Fruit fly (Drosophila melanogaster) whole organism, embryonic: ENCODE results near the gene crq.

ENCODE experiments used
- CG10209 ChIP-seq: fragments of 200-800 bp; sonication (Bioruptor generic); optimal IDR thresholded peaks from 3 replicates; lab custom pipeline; 2017; ENCODE audit warnings: missing biosample characterization, mild to moderate bottlenecking, missing genetic modification characterization, missing genetic modification reagents
- CG10321 ChIP-seq: fragments of 200-800 bp; sonication (Bioruptor generic); IDR thresholded peaks from 2 replicates; pipeline ENCODE4 v1.3.6; 2022; ENCODE audit warnings: missing biosample characterization, missing genetic modification characterization
- CG11085 ChIP-seq: fragments of 200-800 bp; sonication (Bioruptor generic); IDR thresholded peaks from 2 replicates; pipeline ENCODE4 v1.3.6; 2022; ENCODE audit warnings: missing biosample characterization, missing genetic modification characterization
- CG11504 ChIP-seq: fragments of 200-800 bp; sonication (Bioruptor generic); optimal IDR thresholded peaks from 3 replicates; lab custom pipeline; 2019; ENCODE audit warnings: missing biosample characterization, mild to moderate bottlenecking, missing genetic modification characterization, moderate library complexity
- CG12744 ChIP-seq: fragments of 200-800 bp; sonication (Bioruptor generic); optimal IDR thresholded peaks from 2 replicates; lab custom pipeline; 2016; ENCODE audit warnings: missing biosample characterization, missing genetic modification characterization
- CG14710 ChIP-seq: fragments of 200-800 bp; sonication (Bioruptor generic); optimal IDR thresholded peaks from 3 replicates; lab custom pipeline; 2019; ENCODE audit warnings: missing biosample characterization, mild to moderate bottlenecking, missing genetic modification characterization, moderate library complexity
- CG17802 ChIP-seq: fragments of 200-800 bp; sonication (Bioruptor generic); optimal IDR thresholded peaks from 2 replicates; lab custom pipeline; 2018; ENCODE audit warnings: missing biosample characterization, mild to moderate bottlenecking, missing genetic modification characterization, moderate library complexity
- CG2116 ChIP-seq: fragments of 200-800 bp; sonication (Bioruptor generic); optimal IDR thresholded peaks from 3 replicates; lab custom pipeline; 2018; ENCODE audit warnings: missing biosample characterization, mild to moderate bottlenecking, missing genetic modification characterization
- CG30020 ChIP-seq: fragments of 200-800 bp; optimal IDR thresholded peaks from 2 replicates; lab custom pipeline; 2019; ENCODE audit warnings: missing biosample characterization, mild to moderate bottlenecking, missing genetic modification characterization, moderate library complexity
- CG30403 ChIP-seq: fragments of 200-800 bp; sonication (Bioruptor generic); optimal IDR thresholded peaks from 3 replicates; lab custom pipeline; 2016; ENCODE audit warnings: missing biosample characterization, missing genetic modification characterization
- CG30431 ChIP-seq: fragments of 200-800 bp; sonication (Bioruptor generic); optimal IDR thresholded peaks from 2 replicates; lab custom pipeline; 2017; ENCODE audit warnings: missing biosample characterization, missing genetic modification characterization
- CG32767 ChIP-seq: fragments of 200-800 bp; sonication (Bioruptor generic); IDR thresholded peaks from 2 replicates; pipeline ENCODE4 v1.3.6; 2022; ENCODE audit warnings: missing biosample characterization, missing genetic modification characterization
- CG3838 ChIP-seq: fragments of 200-800 bp; sonication (Bioruptor generic); optimal IDR thresholded peaks from 3 replicates; lab custom pipeline; 2016; ENCODE audit warnings: missing biosample characterization, missing genetic modification characterization
- CG3995 ChIP-seq: fragments of 200-800 bp; sonication (Bioruptor generic); optimal IDR thresholded peaks from 3 replicates; lab custom pipeline; 2016; ENCODE audit warnings: missing biosample characterization, missing genetic modification characterization
- CG42726 ChIP-seq: fragments of 200-800 bp; sonication (Bioruptor generic); IDR thresholded peaks from 2 replicates; pipeline ENCODE4 v1.3.6; 2022; ENCODE audit warnings: missing biosample characterization, missing genetic modification characterization; ENCODE audit not compliant: partially characterized antibody
- CG5245 ChIP-seq: fragments of 200-800 bp; sonication (Bioruptor generic); optimal IDR thresholded peaks from 3 replicates; lab custom pipeline; 2016; ENCODE audit warnings: missing biosample characterization, missing genetic modification characterization
- CG7271 ChIP-seq: fragments of 200-800 bp; sonication (Bioruptor generic); optimal IDR thresholded peaks from 2 replicates; lab custom pipeline; 2018; ENCODE audit warnings: missing biosample characterization, mild to moderate bottlenecking, missing genetic modification characterization, moderate library complexity
- CG7357 ChIP-seq: fragments of 200-800 bp; sonication (Bioruptor generic); IDR thresholded peaks from 3 replicates; pipeline ENCODE4 v1.3.6; 2022; ENCODE audit warnings: missing biosample characterization, missing genetic modification characterization
- CG7963 ChIP-seq: fragments of 200-800 bp; sonication (Bioruptor generic); IDR thresholded peaks from 3 replicates; pipeline ENCODE4 v1.3.6; 2022; ENCODE audit warnings: missing biosample characterization, missing genetic modification characterization; ENCODE audit not compliant: partially characterized antibody
- CoRest ChIP-seq: fragments of 200-800 bp; sonication (Bioruptor generic); optimal IDR thresholded peaks from 3 replicates; lab custom pipeline; 2018; ENCODE audit warnings: missing biosample characterization, mild to moderate bottlenecking, missing genetic modification characterization, moderate library complexity
- Dek ChIP-seq: fragments of 200-800 bp; sonication (Bioruptor generic); optimal IDR thresholded peaks from 3 replicates; lab custom pipeline; 2019; ENCODE audit warnings: missing biosample characterization, mild to moderate bottlenecking, missing genetic modification characterization, moderate library complexity
- Fer2 ChIP-seq: fragments of 200-800 bp; sonication (Bioruptor generic); optimal IDR thresholded peaks from 2 replicates; lab custom pipeline; 2018; ENCODE audit warnings: missing biosample characterization, mild to moderate bottlenecking, missing genetic modification characterization, moderate library complexity
- H15 ChIP-seq: fragments of 200-800 bp; sonication (Bioruptor generic); IDR thresholded peaks from 3 replicates; pipeline ENCODE4 v1.3.6; 2022; ENCODE audit warnings: missing biosample characterization, missing genetic modification characterization
- Hmr ChIP-seq: fragments of 200-800 bp; sonication (Bioruptor generic); optimal IDR thresholded peaks from 3 replicates; lab custom pipeline; 2017; ENCODE audit warnings: mild to moderate bottlenecking, missing biosample characterization, missing genetic modification reagents, missing genetic modification characterization
- Kr ChIP-seq: fragments of 200-800 bp; sonication (Bioruptor generic); optimal IDR thresholded peaks from 2 replicates; lab custom pipeline; 2017; ENCODE audit warnings: missing biosample characterization, mild to moderate bottlenecking, missing genetic modification characterization
- Lim3 ChIP-seq: fragments of 200-800 bp; sonication (Bioruptor generic); IDR thresholded peaks from 2 replicates; pipeline ENCODE4 v1.3.6; 2022; ENCODE audit warnings: missing biosample characterization, missing genetic modification characterization
- Scr ChIP-seq: fragments of 200-800 bp; sonication (Bioruptor generic); IDR thresholded peaks from 2 replicates; pipeline ENCODE4 v1.3.6; 2022; ENCODE audit warnings: missing biosample characterization, missing genetic modification characterization; ENCODE audit not compliant: partially characterized antibody
- Spps ChIP-seq: fragments of 200-800 bp; sonication (Bioruptor generic); optimal IDR thresholded peaks from 2 replicates; lab custom pipeline; 2018; ENCODE audit warnings: missing biosample characterization, mild to moderate bottlenecking, missing genetic modification characterization
- Xbp1 ChIP-seq: fragments of 200-800 bp; sonication (Bioruptor generic); optimal IDR thresholded peaks from 3 replicates; lab custom pipeline; 2016; ENCODE audit warnings: missing biosample characterization, mild to moderate bottlenecking, missing genetic modification characterization
- ac ChIP-seq: fragments of 200-800 bp; sonication (Bioruptor generic); optimal IDR thresholded peaks from 3 replicates; lab custom pipeline; 2017; ENCODE audit warnings: missing biosample characterization, mild to moderate bottlenecking, missing genetic modification characterization
- bsh ChIP-seq, 2 experiments: fragments of 200-800 bp; sonication (Bioruptor generic); optimal IDR thresholded peaks; 2 replicates each; lab custom pipeline; 2017 to 2018; ENCODE audit warnings: mild to moderate bottlenecking in 2 of 2, missing biosample characterization in 2 of 2, missing genetic modification characterization in 2 of 2, moderate library complexity in 1 of 2
- cwo ChIP-seq: fragments of 200-800 bp; sonication (Bioruptor generic); optimal IDR thresholded peaks from 3 replicates; lab custom pipeline; 2017; ENCODE audit warnings: missing biosample characterization, missing genetic modification characterization, mild to moderate bottlenecking, moderate library complexity, missing genetic modification reagents
- ewg ChIP-seq: fragments of 200-800 bp; sonication (Bioruptor generic); optimal IDR thresholded peaks from 3 replicates; lab custom pipeline; 2017; ENCODE audit warnings: mild to moderate bottlenecking, missing biosample characterization, missing genetic modification reagents, missing genetic modification characterization
- fd96Cb ChIP-seq: fragments of 200-800 bp; sonication (Bioruptor generic); optimal IDR thresholded peaks from 2 replicates; lab custom pipeline; 2018; ENCODE audit warnings: missing biosample characterization, mild to moderate bottlenecking, missing genetic modification characterization, moderate library complexity
- fru ChIP-seq: fragments of >200 bp; optimal IDR thresholded peaks from 2 replicates; lab custom pipeline; 2017
- gt ChIP-seq: fragments of 200-800 bp; sonication (Bioruptor generic); IDR thresholded peaks from 2 replicates; pipeline ENCODE4 v1.3.6; 2022; ENCODE audit warnings: missing biosample characterization, missing genetic modification characterization
- hb ChIP-seq: fragments of 200-800 bp; sonication (Bioruptor generic); IDR thresholded peaks from 3 replicates; pipeline ENCODE4 v1.3.6; 2022; ENCODE audit warnings: missing biosample characterization, missing genetic modification characterization; ENCODE audit not compliant: partially characterized antibody
- luna ChIP-seq: fragments of 200-800 bp; sonication (Bioruptor generic); optimal IDR thresholded peaks from 2 replicates; lab custom pipeline; 2016; ENCODE audit warnings: missing biosample characterization, missing genetic modification characterization
- nom ChIP-seq: fragments of 200-800 bp; sonication (Bioruptor generic); optimal IDR thresholded peaks from 2 replicates; lab custom pipeline; 2017; ENCODE audit warnings: missing biosample characterization, missing genetic modification characterization, mild to moderate bottlenecking, moderate library complexity, missing genetic modification reagents
- pho ChIP-seq: fragments of 200-800 bp; sonication (Bioruptor generic); optimal IDR thresholded peaks from 2 replicates; lab custom pipeline; 2016; ENCODE audit warnings: missing biosample characterization, missing genetic modification characterization
- rib ChIP-seq: fragments of 200-800 bp; sonication (Bioruptor generic); IDR thresholded peaks from 2 replicates; pipeline ENCODE4 v1.3.6; 2022; ENCODE audit warnings: missing biosample characterization, missing genetic modification characterization
- sc ChIP-seq, 3 experiments: fragments of >200 bp in 2 of 3; fragments of 200-800 bp in 1 of 3; sonication (Bioruptor generic) in 1 of 3; optimal IDR thresholded peaks; 2 replicates in 2 of 3; 3 replicates in 1 of 3; lab custom pipeline; 2017; ENCODE audit warnings: mild to moderate bottlenecking in 1 of 3, missing biosample characterization in 1 of 3, missing genetic modification characterization in 1 of 3, missing genetic modification reagents in 1 of 3
- slp2 ChIP-seq: fragments of 200-800 bp; sonication (Bioruptor generic); optimal IDR thresholded peaks from 2 replicates; lab custom pipeline; 2016; ENCODE audit warnings: missing biosample characterization, missing genetic modification characterization
- sna ChIP-seq: fragments of 200-800 bp; sonication (Bioruptor generic); IDR thresholded peaks from 2 replicates; pipeline ENCODE4 v1.3.6; 2022; ENCODE audit warnings: missing biosample characterization, missing genetic modification characterization; ENCODE audit not compliant: partially characterized antibody
- so ChIP-seq: fragments of 200-800 bp; sonication (Bioruptor generic); IDR thresholded peaks from 3 replicates; pipeline ENCODE4 v1.3.6; 2022; ENCODE audit warnings: missing biosample characterization, missing genetic modification characterization
- trh ChIP-seq: fragments of 200-800 bp; sonication (Bioruptor generic); optimal IDR thresholded peaks from 2 replicates; lab custom pipeline; 2016; ENCODE audit warnings: missing biosample characterization, missing genetic modification characterization
- ttk ChIP-seq: fragments of 200-800 bp; sonication (Bioruptor generic); IDR thresholded peaks from 2 replicates; pipeline ENCODE4 v2.1.2; 2022; ENCODE audit warnings: missing biosample characterization, missing genetic modification characterization
- unc-4 ChIP-seq: fragments of 200-800 bp; sonication (Bioruptor generic); IDR thresholded peaks from 2 replicates; pipeline ENCODE4 v1.3.6; 2022; ENCODE audit warnings: missing biosample characterization, missing genetic modification characterization; ENCODE audit not compliant: partially characterized antibody
- unpg ChIP-seq: fragments of 200-800 bp; sonication (Bioruptor generic); optimal IDR thresholded peaks from 3 replicates; lab custom pipeline; 2018; ENCODE audit warnings: missing biosample characterization, mild to moderate bottlenecking, missing genetic modification characterization, moderate library complexity
- zen2 ChIP-seq: fragments of 200-800 bp; sonication (Bioruptor generic); IDR thresholded peaks from 3 replicates; pipeline ENCODE4 v1.3.6; 2022; ENCODE audit warnings: missing biosample characterization, missing genetic modification characterization; ENCODE audit not compliant: partially characterized antibody

Gene crq

dm6 chr2L:493274-493673 lies 40.5 kb upstream of the crq start (continued):
- TF ChIP-seq sc (optimal IDR thresholded peaks at IDR 0.05; lab: Kevin White, UChicago) (no peak), sc (GFP tag; optimal IDR thresholded peaks at IDR 0.05; lab: Kevin White, UChicago) (no peak), CG7963 (GFP tag; lab: Robert Waterston, UW) (no peak), bsh (GFP tag; optimal IDR thresholded peaks at IDR 0.05; lab: Kevin White, UChicago) (peak in 1 of 2 experiments; percentile 69), unc-4 (GFP tag; lab: Robert Waterston, UW) (no peak), unpg (peak; percentile 63), CG11085 (GFP tag; lab: Robert Waterston, UW) (no peak), CG3838 (GFP tag; lab: Kevin White, UChicago) (no peak), Fer2 (tag; lab: Kevin White, UChicago) (no peak), CG32767 (GFP tag; lab: Robert Waterston, UW) (no peak), ewg (no peak), luna (GFP tag; lab: Kevin White, UChicago) (no peak), so (GFP tag; lab: Robert Waterston, UW) (no peak), CG7271 (tag; lab: Kevin White, UChicago) (no peak), Scr (GFP tag; lab: Robert Waterston, UW) (no peak), CG10321 (GFP tag; lab: Robert Waterston, UW) (no peak), fd96Cb (tag; lab: Kevin White, UChicago) (peak; percentile 4), Hmr (no peak), cwo (GFP tag; lab: Kevin White, UChicago) (no peak), CG12744 (GFP tag; lab: Kevin White, UChicago) (no peak), CG17802 (tag; lab: Kevin White, UChicago) (no peak), H15 (GFP tag; lab: Robert Waterston, UW) (no peak), fru (lab: Kevin White, UChicago) (no peak), zen2 (GFP tag; lab: Robert Waterston, UW) (no peak), CG7357 (no peak), ac (no peak), trh (GFP tag; lab: Kevin White, UChicago) (no peak), gt (GFP tag; lab: Robert Waterston, UW) (no peak), CG30403 (GFP tag; lab: Kevin White, UChicago) (peak; percentile 65), rib (GFP tag; lab: Robert Waterston, UW) (no peak), CG2116 (GFP tag; lab: Kevin White, UChicago) (no peak), CG11504 (tag; lab: Kevin White, UChicago) (peak; percentile 56), CG10209 (no peak), Lim3 (no peak), CG30020 (tag; lab: Kevin White, UChicago) (no peak), CG5245 (GFP tag; lab: Kevin White, UChicago) (peak; percentile 7), CG42726 (GFP tag; lab: Robert Waterston, UW) (no peak), Spps (tag; lab: Kevin White, UChicago) (no peak), slp2 (GFP tag; lab: Kevin White, UChicago) (no peak), Xbp1 (GFP tag; lab: Kevin White, UChicago) (peak; percentile 62), hb (GFP tag; lab: Robert Waterston, UW) (no peak), pho (no peak), nom (GFP tag; lab: Kevin White, UChicago) (no peak), ttk (GFP tag; lab: Robert Waterston, UW) (no peak), CG3995 (no peak), Kr (no peak), Dek (no peak), CG14710 (tag; lab: Kevin White, UChicago) (no peak), CG30431 (GFP tag; lab: Kevin White, UChicago) (no peak), sna (GFP tag; lab: Robert Waterston, UW) (no peak), CoRest (no peak)
